Worm (Caenorhabditis elegans) whole organism, L1 larva: ENCODE results near the gene C02F5.13.

Experiments used
- aly-2 ChIP-seq: fragments of 150-350 bp; optimal IDR thresholded peaks from 2 replicates; lab custom pipeline; 2014; ENCODE audit warnings: missing biosample characterization, missing genetic modification characterization
- ama-1 ChIP-seq: fragments of 150-350 bp; optimal IDR thresholded peaks from 2 replicates; lab custom pipeline; 2014
- ceh-82 ChIP-seq, 3 experiments: fragments of 150-350 bp in 1 of 3; sonication (generic microtip) in 2 of 3; optimal IDR thresholded peaks; 2 replicates each; lab custom pipeline; 2014 to 2017; ENCODE audit warnings: missing biosample characterization in 3 of 3, missing genetic modification characterization in 3 of 3
- ces-1 ChIP-seq: fragments of 150-350 bp; optimal IDR thresholded peaks from 2 replicates; lab custom pipeline; 2014; ENCODE audit warnings: missing biosample characterization, missing genetic modification reagents, missing genetic modification characterization
- elt-3 ChIP-seq, 6 experiments: fragments of 150-350 bp in 1 of 6; sonication (generic microtip); optimal IDR thresholded peaks; 2 replicates each; lab custom pipeline; 2017 to 2018; ENCODE audit warnings: missing biosample characterization in 6 of 6, missing genetic modification characterization in 6 of 6, inconsistent platforms in 1 of 6
- hlh-17 ChIP-seq: fragments of 200-800 bp; sonication (Bioruptor generic); optimal IDR thresholded peaks from 2 replicates; lab custom pipeline; 2018; ENCODE audit warnings: missing genetic modification characterization, mild to moderate bottlenecking, missing compliant biosample characterization, moderate library complexity, borderline replicate concordance
- jun-1 ChIP-seq: fragments of 150-350 bp; optimal IDR thresholded peaks from 2 replicates; lab custom pipeline; 2014; ENCODE audit warnings: missing biosample characterization, missing genetic modification reagents, missing genetic modification characterization
- lin-13 ChIP-seq: fragments of 150-350 bp; optimal IDR thresholded peaks from 2 replicates; lab custom pipeline; 2014; ENCODE audit warnings: missing biosample characterization, missing genetic modification reagents, missing genetic modification characterization
- lin-35 ChIP-seq, 2 experiments: fragments of 150-350 bp; optimal IDR thresholded peaks; 2 replicates each; lab custom pipeline; 2014; ENCODE audit warnings: missing biosample characterization in 2 of 2, missing genetic modification characterization in 2 of 2, missing genetic modification reagents in 2 of 2
- lir-3 ChIP-seq: sonication (generic microtip); optimal IDR thresholded peaks from 2 replicates; lab custom pipeline; 2016; ENCODE audit warnings: mild to moderate bottlenecking, missing genetic modification characterization, moderate library complexity, missing compliant biosample characterization; ENCODE audit not compliant: poor library complexity
- lsy-2 ChIP-seq, 2 experiments: fragments of 150-350 bp; optimal IDR thresholded peaks; 2 replicates each; lab custom pipeline; 2014; ENCODE audit warnings: missing biosample characterization in 2 of 2, missing genetic modification characterization in 2 of 2
- nhr-237 ChIP-seq: fragments of 150-350 bp; optimal IDR thresholded peaks from 2 replicates; lab custom pipeline; 2014; ENCODE audit warnings: missing biosample characterization, missing genetic modification characterization
- nhr-77 ChIP-seq: fragments of 150-350 bp; optimal IDR thresholded peaks from 2 replicates; lab custom pipeline; 2014; ENCODE audit warnings: missing biosample characterization, missing genetic modification characterization
- nhr-90 ChIP-seq: sonication (generic microtip); optimal IDR thresholded peaks from 2 replicates; lab custom pipeline; 2016; ENCODE audit warnings: mild to moderate bottlenecking, missing genetic modification characterization, missing compliant biosample characterization; ENCODE audit not compliant: poor library complexity

ce11 chrIII:8224769-8225168 lies 22.4 kb upstream of the C02F5.13 start, which contains the start of gene mob-4:
- TF ChIP-seq jun-1 (tag; lab: Kevin White, UChicago): no peak
- TF ChIP-seq hlh-17 (GFP tag; lab: Kevin White, UChicago): no peak
- no peak for TF ChIP-seq aly-2 (tag; lab: Kevin White, UChicago)
- TF ChIP-seq ama-1: no peak
- TF ChIP-seq ceh-82 (tag; optimal IDR thresholded peaks at IDR 0.05; lab: Kevin White, UChicago): no peak
- TF ChIP-seq nhr-77 (tag; lab: Kevin White, UChicago): no peak
- TF ChIP-seq lin-35 (GFP tag; optimal IDR thresholded peaks at IDR 0.05; lab: Kevin White, UChicago): no peak
- TF ChIP-seq elt-3 (tag; optimal IDR thresholded peaks at IDR 0.05; lab: Kevin White, UChicago): no peak
- no peak for TF ChIP-seq nhr-90
- TF ChIP-seq lsy-2 (tag; optimal IDR thresholded peaks at IDR 0.05; lab: Kevin White, UChicago): peak in 1 of 2 experiments; percentile 26
- no peak for TF ChIP-seq lin-13 (GFP tag; lab: Kevin White, UChicago)
- no peak for TF ChIP-seq ces-1 (GFP tag; lab: Kevin White, UChicago)
- no peak for TF ChIP-seq nhr-237 (tag; lab: Kevin White, UChicago)
- TF ChIP-seq lir-3 (tag; lab: Kevin White, UChicago): no peak
